Comparison of ENCODE assay signal across 2 worm cellular contexts in the genomic region with DNA sequence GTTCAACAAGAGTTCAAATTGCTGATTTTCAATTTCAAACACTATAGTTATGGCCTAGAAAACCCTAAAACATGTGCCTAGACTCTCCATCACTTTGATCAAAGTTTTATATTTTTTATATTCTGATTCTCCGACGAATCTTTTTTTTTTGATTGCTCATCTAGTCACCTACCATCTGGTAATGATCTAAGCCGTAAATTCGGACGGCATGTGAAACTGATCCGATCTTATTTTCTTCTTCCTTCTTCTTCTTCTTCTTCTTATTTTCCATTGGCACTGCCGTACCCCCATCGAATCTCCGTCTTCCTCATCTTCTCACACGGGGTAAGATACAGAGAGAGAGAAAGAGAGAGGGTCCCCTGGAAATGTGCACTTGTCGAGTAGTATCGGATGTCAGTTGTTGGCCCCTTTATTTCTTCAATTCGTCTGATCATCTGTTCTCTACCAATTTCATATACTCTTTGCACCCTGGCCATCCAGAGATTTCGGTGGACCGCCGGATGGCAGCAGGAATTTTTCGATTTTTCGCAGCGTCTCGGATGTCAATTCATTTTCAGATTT.
TF ChIP-seq lines count a peak whose summit lies in the region.

No protein-coding gene starts in this region.

TF ChIP-seq in whole organism, L1 larva, 84 proteins besides CTCF, POLR2A, EP300 and RAD21 (continued from another document):
- no peak for TF ChIP-seq lin-15B (tag; optimal IDR thresholded peaks at IDR 0.05; lab: Kevin White, UChicago)
- peak; percentile 97 for TF ChIP-seq pag-3 (tag; optimal IDR thresholded peaks at IDR 0.05; lab: Kevin White, UChicago; ENCODE audit: borderline replicate concordance, insufficient read depth)
- TF ChIP-seq rnt-1 (tag; optimal IDR thresholded peaks at IDR 0.05; lab: Kevin White, UChicago): peak; percentile 40
- TF ChIP-seq snu-23 (GFP tag; optimal IDR thresholded peaks at IDR 0.05; lab: Kevin White, UChicago): peak; percentile 44
- TF ChIP-seq pax-3 (tag; optimal IDR thresholded peaks at IDR 0.05; lab: Kevin White, UChicago): no peak
- TF ChIP-seq tbx-2 (tag; optimal IDR thresholded peaks at IDR 0.05; lab: Kevin White, UChicago): peak; percentile 24
- peak; percentile 7 for TF ChIP-seq xbp-1 (tag; optimal IDR thresholded peaks at IDR 0.05; lab: Kevin White, UChicago)
TF ChIP-seq in whole organism, L1 larva: peak in this region for 13.

TF ChIP-seq in whole organism, L4 larva, 104 proteins besides CTCF, POLR2A, EP300 and RAD21 (continued from another document):
- TF ChIP-seq lsy-2 (tag; optimal IDR thresholded peaks at IDR 0.05; lab: Kevin White, UChicago): peak in 1 of 2 experiments; percentile 2
- TF ChIP-seq ceh-28 (tag; optimal IDR thresholded peaks at IDR 0.05; lab: Kevin White, UChicago): no peak
- TF ChIP-seq nhr-76 (tag; optimal IDR thresholded peaks at IDR 0.05; lab: Kevin White, UChicago): no peak
- TF ChIP-seq daf-8 (GFP tag; IDR thresholded peaks at IDR 0.05; lab: Robert Waterston, UW): no peak
- no peak for TF ChIP-seq ceh-62 (tag; optimal IDR thresholded peaks at IDR 0.05; lab: Kevin White, UChicago)
- no peak for TF ChIP-seq ztf-7 (tag; optimal IDR thresholded peaks at IDR 0.05; lab: Kevin White, UChicago)
- TF ChIP-seq D1046.2 (GFP tag; IDR thresholded peaks at IDR 0.05; lab: Robert Waterston, UW): no peak
- no peak for TF ChIP-seq nhr-25 (tag; optimal IDR thresholded peaks at IDR 0.05; lab: Kevin White, UChicago; ENCODE audit: borderline replicate concordance, insufficient read depth)
- TF ChIP-seq lir-3 (tag; optimal IDR thresholded peaks at IDR 0.05; lab: Kevin White, UChicago): no peak
- TF ChIP-seq unc-39 (tag; optimal IDR thresholded peaks at IDR 0.05; lab: Kevin White, UChicago): no peak
- no peak for TF ChIP-seq pha-4 (GFP tag; IDR thresholded peaks at IDR 0.05; lab: Robert Waterston, UW)
- TF ChIP-seq pha-4 (tag; optimal IDR thresholded peaks at IDR 0.05; lab: Kevin White, UChicago): no peak
- no peak for TF ChIP-seq gei-8 (GFP tag; optimal IDR thresholded peaks at IDR 0.05; lab: Kevin White, UChicago)
- TF ChIP-seq nhr-111 (GFP tag; optimal IDR thresholded peaks at IDR 0.05; lab: Kevin White, UChicago): no peak
- no peak for TF ChIP-seq lin-29 (GFP tag; IDR thresholded peaks at IDR 0.05; lab: Robert Waterston, UW)
- no peak for TF ChIP-seq nhr-6 (tag; optimal IDR thresholded peaks at IDR 0.05; lab: Kevin White, UChicago)
- no peak for TF ChIP-seq cey-2 (tag; optimal IDR thresholded peaks at IDR 0.05; lab: Kevin White, UChicago; ENCODE audit: borderline replicate concordance, insufficient read depth)
- TF ChIP-seq zag-1 (tag; optimal IDR thresholded peaks at IDR 0.05; lab: Kevin White, UChicago): no peak
- no peak for TF ChIP-seq egl-43 (GFP tag; IDR thresholded peaks at IDR 0.05; lab: Robert Waterston, UW)
- no peak for TF ChIP-seq snpc-1.2 (GFP tag; IDR thresholded peaks at IDR 0.05; lab: Robert Waterston, UW)
- no peak for TF ChIP-seq tag-97 (GFP tag; IDR thresholded peaks at IDR 0.05; lab: Robert Waterston, UW)
- TF ChIP-seq zip-11 (GFP tag; IDR thresholded peaks at IDR 0.05; lab: Robert Waterston, UW): no peak
- no peak for TF ChIP-seq mdt-29 (GFP tag; IDR thresholded peaks at IDR 0.05; lab: Robert Waterston, UW)
- no peak for TF ChIP-seq nhr-48 (tag; optimal IDR thresholded peaks at IDR 0.05; lab: Kevin White, UChicago)
- no peak for TF ChIP-seq saeg-2 (GFP tag; IDR thresholded peaks at IDR 0.05; lab: Robert Waterston, UW)
- TF ChIP-seq tra-1 (GFP tag; IDR thresholded peaks at IDR 0.05; lab: Robert Waterston, UW): no peak
- TF ChIP-seq daf-16 (GFP tag; optimal IDR thresholded peaks at IDR 0.05; lab: Kevin White, UChicago): peak in 1 of 2 experiments; percentile 10
- no peak for TF ChIP-seq daf-16 (tag; optimal IDR thresholded peaks at IDR 0.05; lab: Kevin White, UChicago)
- TF ChIP-seq aly-2 (tag; optimal IDR thresholded peaks at IDR 0.05; lab: Kevin White, UChicago): no peak
- no peak for TF ChIP-seq egl-27 (tag; optimal IDR thresholded peaks at IDR 0.05; lab: Kevin White, UChicago)
- TF ChIP-seq ZK337.2 (GFP tag; IDR thresholded peaks at IDR 0.05; lab: Robert Waterston, UW): no peak
- no peak for TF ChIP-seq zip-2 (tag; optimal IDR thresholded peaks at IDR 0.05; lab: Kevin White, UChicago)
- TF ChIP-seq T26A8.4 (GFP tag; IDR thresholded peaks at IDR 0.05; lab: Robert Waterston, UW): no peak
